Worm (Caenorhabditis elegans) whole organism, L4/young adult: ENCODE data around the gene srb-12.

Experiments used
- W03F9.2 ChIP-seq: fragments of 150-350 bp; optimal IDR thresholded peaks from 2 replicates; lab custom pipeline; 2014; ENCODE audit warnings: missing biosample characterization, missing genetic modification characterization
- dao-5 ChIP-seq: sonication (generic microtip); optimal IDR thresholded peaks from 2 replicates; lab custom pipeline; 2016; ENCODE audit warnings: missing genotype, missing genetic modification characterization, moderate library complexity, missing compliant biosample characterization
- him-1 ChIP-seq: sonication (generic microtip); optimal IDR thresholded peaks from 2 replicates; lab custom pipeline; 2016; ENCODE audit warnings: missing genotype, missing genetic modification reagents, missing genetic modification characterization, missing compliant biosample characterization

- TF ChIP-seq W03F9.2 (tag; lab: Kevin White, UChicago) (no peak), him-1 (tag; lab: Kevin White, UChicago) (no peak), dao-5 (tag; lab: Kevin White, UChicago) (no peak)
Measured at ce11 chrII:5187934-5188333, 33.5 kb upstream of the srb-12 start.
